Worm (Caenorhabditis elegans): Measurements from ENCODE around the gene ZC262.2.

DNA sequence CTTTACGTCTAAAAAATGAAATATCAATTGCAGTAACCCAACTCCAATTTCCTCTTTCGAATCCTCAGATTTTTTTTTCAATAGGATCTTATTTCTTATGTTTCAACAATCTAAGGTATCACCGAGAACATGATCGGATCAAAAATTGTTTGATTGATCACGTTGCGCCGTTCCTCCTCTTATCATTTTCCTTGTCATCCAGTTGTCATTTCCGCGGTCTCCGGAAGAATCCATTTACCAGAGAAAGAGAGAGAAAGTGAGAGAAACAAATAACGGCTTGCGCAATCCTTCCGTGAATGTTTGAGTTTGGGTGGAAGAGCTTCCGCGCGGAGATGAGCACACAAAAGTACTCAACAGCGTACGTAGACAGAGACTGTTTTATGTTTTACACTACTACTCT, 38.6 kb upstream of the ZC262.2 start:
- TF ChIP-seq him-1 (tag; optimal IDR thresholded peaks at IDR 0.05) (no peak), dao-5 (tag; optimal IDR thresholded peaks at IDR 0.05) (no peak), W03F9.2 (tag; optimal IDR thresholded peaks at IDR 0.05) (no peak)

Measured in whole organism, L4/young adult.